Worm (Caenorhabditis elegans) whole organism, L4 larva: Measurements from ENCODE around the gene C14B1.8.

Experiments
- aly-2 ChIP-seq: sonication (generic microtip); optimal IDR thresholded peaks from 2 replicates; lab custom pipeline; 2018; ENCODE audit warnings: missing biosample characterization, missing genetic modification characterization
- ceh-32 ChIP-seq: sonication (generic microtip); optimal IDR thresholded peaks from 2 replicates; lab custom pipeline; 2016; ENCODE audit warnings: mild to moderate bottlenecking, missing genetic modification characterization, missing compliant biosample characterization; ENCODE audit not compliant: poor library complexity
- fos-1 ChIP-seq: fragments of 150-350 bp; optimal IDR thresholded peaks from 2 replicates; lab custom pipeline; 2014; ENCODE audit warnings: missing biosample characterization, missing genetic modification characterization
- lir-3 ChIP-seq: sonication (generic microtip); optimal IDR thresholded peaks from 2 replicates; lab custom pipeline; 2016; ENCODE audit warnings: mild to moderate bottlenecking, missing genetic modification characterization, missing compliant biosample characterization
- mdl-1 ChIP-seq, 2 experiments: fragments of 150-350 bp in 1 of 2; sonication (generic microtip) in 1 of 2; optimal IDR thresholded peaks; 2 replicates each; lab custom pipeline; 2014 to 2017; ENCODE audit warnings: missing biosample characterization in 2 of 2, missing genetic modification characterization in 2 of 2
- mep-1 ChIP-seq: fragments of 150-350 bp; sonication (generic microtip); optimal IDR thresholded peaks from 3 replicates; lab custom pipeline; 2014; ENCODE audit warnings: missing biosample characterization, missing genetic modification characterization
- nhr-11 ChIP-seq: fragments of 150-350 bp; optimal IDR thresholded peaks from 2 replicates; lab custom pipeline; 2014; ENCODE audit warnings: missing biosample characterization, missing genetic modification characterization
- nhr-237 ChIP-seq: sonication (generic microtip); optimal IDR thresholded peaks from 2 replicates; lab custom pipeline; 2017; ENCODE audit warnings: missing biosample characterization, missing genetic modification characterization
- nhr-25 ChIP-seq: sonication (generic microtip); optimal IDR thresholded peaks from 2 replicates; lab custom pipeline; 2017; ENCODE audit warnings: missing genetic modification characterization, mild to moderate bottlenecking, missing compliant biosample characterization, antibody characterized with exemption, moderate library complexity, borderline replicate concordance; ENCODE audit not compliant: insufficient read depth
- nhr-41 ChIP-seq: fragments of 200-800 bp; sonication (Bioruptor generic); IDR thresholded peaks from 2 replicates; pipeline ENCODE4 v1.3.6; 2022; ENCODE audit warnings: missing genetic modification reagents, missing genetic modification characterization, missing compliant biosample characterization
- nhr-77 ChIP-seq: fragments of 150-350 bp; optimal IDR thresholded peaks from 2 replicates; lab custom pipeline; 2014; ENCODE audit warnings: missing biosample characterization, missing genetic modification characterization
- skn-1 ChIP-seq: fragments of 150-350 bp; optimal IDR thresholded peaks from 2 replicates; lab custom pipeline; 2014; ENCODE audit warnings: missing biosample characterization, missing genetic modification characterization
- unc-62 ChIP-seq, 3 experiments: fragments of 150-350 bp in 1 of 3; sonication (generic microtip); optimal IDR thresholded peaks in 2 of 3; peaks in 1 of 3; 1 replicate in 1 of 3; 2 replicates in 2 of 3; lab custom pipeline; 2014 to 2017; ENCODE audit warnings: missing biosample characterization in 3 of 3, missing genetic modification characterization in 3 of 3, missing genetic modification reagents in 3 of 3, missing genotype in 1 of 3
- ztf-11 ChIP-seq: fragments of 150-350 bp; optimal IDR thresholded peaks from 2 replicates; lab custom pipeline; 2014; ENCODE audit warnings: missing biosample characterization, missing genetic modification characterization

ce11 chrIII:3729520-3729919, 10.0 kb upstream of the C14B1.8 start, which contains the start of gene F34D10.9:
- TF ChIP-seq nhr-25 (no peak), aly-2 (tag; lab: Kevin White, UChicago) (no peak), lir-3 (tag; lab: Kevin White, UChicago) (no peak), fos-1 (tag; lab: Kevin White, UChicago) (no peak), unc-62 (GFP tag; optimal IDR thresholded peaks at IDR 0.05 in 1 of 2; lab: Kevin White, UChicago) (no peak), unc-62 (tag; optimal IDR thresholded peaks at IDR 0.05; lab: Kevin White, UChicago) (no peak), skn-1 (tag; lab: Kevin White, UChicago) (no peak), nhr-41 (GFP tag; lab: Robert Waterston, UW) (no peak), ztf-11 (tag; lab: Kevin White, UChicago) (no peak), nhr-77 (tag; lab: Kevin White, UChicago) (no peak), nhr-237 (no peak), mdl-1 (tag; optimal IDR thresholded peaks at IDR 0.05; lab: Kevin White, UChicago) (no peak), mep-1 (tag; lab: Kevin White, UChicago) (no peak), nhr-11 (tag; lab: Kevin White, UChicago) (no peak), ceh-32 (no peak)
